Fruit fly (Drosophila melanogaster) whole organism: Measurements from ENCODE around the gene CG3223.

Experiments used
- CG8478 ChIP-seq: fragments of >200 bp; optimal IDR thresholded peaks from 2 replicates; lab custom pipeline; 2018; ENCODE audit warnings: inconsistent platforms
- EcR ChIP-seq, 2 experiments: fragments of >200 bp; optimal IDR thresholded peaks; 2 replicates each; lab custom pipeline; 2017; ENCODE audit warnings: missing biosample characterization in 2 of 2, missing genetic modification characterization in 2 of 2, missing genetic modification reagents in 2 of 2
- pan ChIP-seq: fragments of >200 bp; optimal IDR thresholded peaks from 2 replicates; lab custom pipeline; 2017
- psq ChIP-seq: fragments of >200 bp; optimal IDR thresholded peaks from 2 replicates; lab custom pipeline; 2017
- usp ChIP-seq: fragments of >200 bp; optimal IDR thresholded peaks from 2 replicates; lab custom pipeline; 2017; ENCODE audit warnings: missing biosample characterization, missing genetic modification characterization, mixed read lengths

dm6 chr3R:7990257-7990656 is 18.9 kb upstream of the CG3223 start:
- no peak for TF ChIP-seq psq
- TF ChIP-seq CG8478 (lab: Kevin White, UChicago) = no peak
- TF ChIP-seq pan (lab: Kevin White, UChicago) = no peak
- TF ChIP-seq usp (GFP tag; lab: Kevin White, UChicago) = no peak
- no peak for TF ChIP-seq EcR (GFP tag; optimal IDR thresholded peaks at IDR 0.05; lab: Kevin White, UChicago)
